Worm (Caenorhabditis elegans) whole organism, L4 larva: ENCODE results near the gene C09E7.4.
A peak's percentile ranks its signal among the peaks of the same experiment; 100 is the strongest.

ENCODE experiments used
- T20F7.1 ChIP-seq: fragments of 200-800 bp; sonication (Bioruptor generic); optimal IDR thresholded peaks from 2 replicates; lab custom pipeline; 2018; ENCODE audit warnings: mild to moderate bottlenecking, missing genetic modification characterization, missing compliant biosample characterization
- Y48G9A.11 ChIP-seq: fragments of 200-800 bp; sonication (Bioruptor generic); IDR thresholded peaks from 2 replicates; pipeline ENCODE4 v1.3.6; 2022; ENCODE audit warnings: missing genetic modification reagents, missing genetic modification characterization, missing compliant biosample characterization
- Y75B8A.6 ChIP-seq: fragments of 200-800 bp; sonication (Bioruptor generic); IDR thresholded peaks from 2 replicates; pipeline ENCODE4 v1.3.6; 2022; ENCODE audit warnings: missing genetic modification reagents, missing genetic modification characterization, missing compliant biosample characterization
- ZK337.2 ChIP-seq: fragments of 200-800 bp; sonication (Bioruptor generic); IDR thresholded peaks from 2 replicates; pipeline ENCODE4 v1.3.6; 2022; ENCODE audit warnings: missing genetic modification reagents, missing genetic modification characterization, missing compliant biosample characterization
- arid-1 ChIP-seq: fragments of 200-800 bp; sonication (Bioruptor generic); conservative IDR thresholded peaks from 2 replicates; pipeline ENCODE4 v1.3.6; 2022; ENCODE audit warnings: missing genetic modification reagents, missing genetic modification characterization, missing compliant biosample characterization
- ceh-20 ChIP-seq: fragments of 200-800 bp; sonication (Bioruptor generic); IDR thresholded peaks from 2 replicates; pipeline ENCODE4 v1.3.6; 2022; ENCODE audit warnings: missing genetic modification reagents, missing genetic modification characterization, missing compliant biosample characterization
- ctbp-1 ChIP-seq: fragments of 200-800 bp; sonication (Bioruptor generic); IDR thresholded peaks from 2 replicates; pipeline ENCODE4 v1.3.6; 2022; ENCODE audit warnings: missing genetic modification reagents, missing genetic modification characterization, missing compliant biosample characterization
- daf-16 ChIP-seq, 3 experiments: sonication (generic microtip); optimal IDR thresholded peaks; 2 replicates each; lab custom pipeline; 2016 to 2017; ENCODE audit warnings: missing genetic modification characterization in 3 of 3, missing genetic modification reagents in 3 of 3, mild to moderate bottlenecking in 2 of 3, missing compliant biosample characterization in 2 of 3, missing biosample characterization in 1 of 3, moderate library complexity in 1 of 3
- daf-19 ChIP-seq: fragments of 200-800 bp; sonication (Bioruptor generic); conservative IDR thresholded peaks from 2 replicates; pipeline ENCODE4 v1.3.6; 2022; ENCODE audit warnings: missing genetic modification characterization, missing compliant biosample characterization
- dmd-6 ChIP-seq: fragments of 200-800 bp; sonication (Bioruptor generic); IDR thresholded peaks from 2 replicates; pipeline ENCODE4 v1.3.6; 2022; ENCODE audit warnings: missing genetic modification reagents, missing genetic modification characterization, missing compliant biosample characterization
- dmd-8 ChIP-seq: fragments of 200-800 bp; sonication (Bioruptor generic); IDR thresholded peaks from 2 replicates; pipeline ENCODE4 v1.3.6; 2022; ENCODE audit warnings: missing genetic modification characterization, missing compliant biosample characterization
- dmd-9 ChIP-seq: fragments of 200-800 bp; sonication (Bioruptor generic); IDR thresholded peaks from 2 replicates; pipeline ENCODE4 v1.3.6; 2022; ENCODE audit warnings: missing genetic modification reagents, missing genetic modification characterization, missing compliant biosample characterization
- dve-1 ChIP-seq: sonication (generic microtip); optimal IDR thresholded peaks from 2 replicates; lab custom pipeline; 2017; ENCODE audit warnings: antibody characterized with exemption, mild to moderate bottlenecking, missing genetic modification characterization, missing compliant biosample characterization; ENCODE audit not compliant: insufficient read depth
- egl-43 ChIP-seq: fragments of 200-800 bp; sonication (Bioruptor generic); IDR thresholded peaks from 2 replicates; pipeline ENCODE4 v1.3.6; 2022; ENCODE audit warnings: missing genetic modification reagents, missing genetic modification characterization, missing compliant biosample characterization
- hlh-11 ChIP-seq: fragments of 200-800 bp; sonication (Bioruptor generic); optimal IDR thresholded peaks from 2 replicates; lab custom pipeline; 2018; ENCODE audit warnings: mild to moderate bottlenecking, missing genetic modification characterization, missing compliant biosample characterization
- lin-38 ChIP-seq: fragments of 200-800 bp; sonication (Bioruptor generic); IDR thresholded peaks from 2 replicates; pipeline ENCODE4 v1.3.6; 2022; ENCODE audit warnings: missing genetic modification reagents, missing genetic modification characterization, missing compliant biosample characterization
- lsy-2 ChIP-seq, 2 experiments: fragments of 150-350 bp in 1 of 2; sonication (generic microtip) in 1 of 2; optimal IDR thresholded peaks; 2 replicates each; lab custom pipeline; 2014 to 2017; ENCODE audit warnings: missing biosample characterization in 2 of 2, missing genetic modification characterization in 2 of 2
- madf-5 ChIP-seq, 2 experiments: fragments of 200-800 bp; sonication (Bioruptor generic); IDR thresholded peaks; 2 replicates each; pipeline ENCODE4 v1.3.6; 2022; ENCODE audit warnings: missing compliant biosample characterization in 2 of 2, missing genetic modification characterization in 2 of 2
- mdl-1 ChIP-seq, 2 experiments: fragments of 150-350 bp in 1 of 2; sonication (generic microtip) in 1 of 2; optimal IDR thresholded peaks; 2 replicates each; lab custom pipeline; 2014 to 2017; ENCODE audit warnings: missing biosample characterization in 2 of 2, missing genetic modification characterization in 2 of 2
- mdt-29 ChIP-seq: fragments of 200-800 bp; sonication (Bioruptor generic); IDR thresholded peaks from 2 replicates; pipeline ENCODE4 v1.3.6; 2022; ENCODE audit warnings: missing genetic modification reagents, missing genetic modification characterization, missing compliant biosample characterization
- mep-1 ChIP-seq: fragments of 150-350 bp; sonication (generic microtip); optimal IDR thresholded peaks from 3 replicates; lab custom pipeline; 2014; ENCODE audit warnings: missing biosample characterization, missing genetic modification characterization
- mes-2 ChIP-seq: sonication (generic microtip); optimal IDR thresholded peaks from 2 replicates; lab custom pipeline; 2016; ENCODE audit warnings: missing genotype, mild to moderate bottlenecking, missing genetic modification characterization, missing compliant biosample characterization; ENCODE audit not compliant: poor library complexity, severe bottlenecking
- mxl-2 ChIP-seq: fragments of 200-800 bp; sonication (Bioruptor generic); conservative IDR thresholded peaks from 2 replicates; pipeline ENCODE4 v1.3.6; 2022; ENCODE audit warnings: missing genetic modification reagents, missing genetic modification characterization, missing compliant biosample characterization
- mxl-3 ChIP-seq: fragments of 200-800 bp; sonication (Bioruptor generic); optimal IDR thresholded peaks from 2 replicates; lab custom pipeline; 2018; ENCODE audit warnings: mild to moderate bottlenecking, missing genetic modification characterization, missing compliant biosample characterization
- nhr-237 ChIP-seq: sonication (generic microtip); optimal IDR thresholded peaks from 2 replicates; lab custom pipeline; 2017; ENCODE audit warnings: missing biosample characterization, missing genetic modification characterization
- nhr-42 ChIP-seq: fragments of 200-800 bp; sonication (Bioruptor generic); IDR thresholded peaks from 2 replicates; pipeline ENCODE4 v1.3.6; 2022; ENCODE audit warnings: missing genetic modification characterization, missing compliant biosample characterization
- nhr-48 ChIP-seq: sonication (generic microtip); optimal IDR thresholded peaks from 2 replicates; lab custom pipeline; 2016; ENCODE audit warnings: mild to moderate bottlenecking, missing genetic modification characterization, missing compliant biosample characterization
- nhr-77 ChIP-seq: fragments of 150-350 bp; optimal IDR thresholded peaks from 2 replicates; lab custom pipeline; 2014; ENCODE audit warnings: missing biosample characterization, missing genetic modification characterization
- pha-4 ChIP-seq, 2 experiments: fragments of 150-350 bp in 1 of 2; fragments of 200-800 bp in 1 of 2; sonication (Bioruptor generic) in 1 of 2; IDR thresholded peaks in 1 of 2; optimal IDR thresholded peaks in 1 of 2; 2 replicates each; pipeline versions ENCODE4 v1.3.6 to Lab custom; 2014 to 2022; ENCODE audit warnings: missing genetic modification characterization in 2 of 2, missing genetic modification reagents in 2 of 2, missing biosample characterization in 1 of 2, missing compliant biosample characterization in 1 of 2
- rbr-2 ChIP-seq: sonication (generic microtip); optimal IDR thresholded peaks from 2 replicates; lab custom pipeline; 2016; ENCODE audit warnings: missing genotype, missing genetic modification characterization, missing compliant biosample characterization
- saeg-2 ChIP-seq: fragments of 200-800 bp; sonication (Bioruptor generic); IDR thresholded peaks from 2 replicates; pipeline ENCODE4 v1.3.6; 2022; ENCODE audit warnings: missing genetic modification reagents, missing genetic modification characterization, missing compliant biosample characterization
- set-16 ChIP-seq: fragments of 200-800 bp; sonication (Bioruptor generic); IDR thresholded peaks from 2 replicates; pipeline ENCODE4 v1.3.6; 2022; ENCODE audit warnings: missing genetic modification reagents, missing genetic modification characterization, missing compliant biosample characterization
- skn-1 ChIP-seq: fragments of 150-350 bp; optimal IDR thresholded peaks from 2 replicates; lab custom pipeline; 2014; ENCODE audit warnings: missing biosample characterization, missing genetic modification characterization
- tra-1 ChIP-seq: fragments of 200-800 bp; sonication (Bioruptor generic); IDR thresholded peaks from 2 replicates; pipeline ENCODE4 v1.3.6; 2022; ENCODE audit warnings: missing genetic modification reagents, missing genetic modification characterization, missing compliant biosample characterization
- unc-130 ChIP-seq: sonication (generic microtip); optimal IDR thresholded peaks from 2 replicates; lab custom pipeline; 2016; ENCODE audit warnings: missing genetic modification reagents, missing genetic modification characterization, missing compliant biosample characterization
- unc-62 ChIP-seq, 3 experiments: fragments of 150-350 bp in 1 of 3; sonication (generic microtip); optimal IDR thresholded peaks in 2 of 3; peaks in 1 of 3; 1 replicate in 1 of 3; 2 replicates in 2 of 3; lab custom pipeline; 2014 to 2017; ENCODE audit warnings: missing biosample characterization in 3 of 3, missing genetic modification characterization in 3 of 3, missing genetic modification reagents in 3 of 3, missing genotype in 1 of 3
- vab-7 ChIP-seq: fragments of 200-800 bp; sonication (Bioruptor generic); IDR thresholded peaks from 2 replicates; pipeline ENCODE4 v1.3.6; 2022; ENCODE audit warnings: missing genetic modification reagents, missing genetic modification characterization, missing compliant biosample characterization
- zfp-2 ChIP-seq: sonication (generic microtip); optimal IDR thresholded peaks from 2 replicates; lab custom pipeline; 2016; ENCODE audit warnings: mild to moderate bottlenecking, missing genetic modification characterization, missing compliant biosample characterization
- zfp-3 ChIP-seq: fragments of 200-800 bp; sonication (Bioruptor generic); conservative IDR thresholded peaks from 2 replicates; pipeline ENCODE4 v1.3.6; 2022; ENCODE audit warnings: missing genetic modification reagents, missing genetic modification characterization, missing compliant biosample characterization

The C09E7.4 gene

DNA sequence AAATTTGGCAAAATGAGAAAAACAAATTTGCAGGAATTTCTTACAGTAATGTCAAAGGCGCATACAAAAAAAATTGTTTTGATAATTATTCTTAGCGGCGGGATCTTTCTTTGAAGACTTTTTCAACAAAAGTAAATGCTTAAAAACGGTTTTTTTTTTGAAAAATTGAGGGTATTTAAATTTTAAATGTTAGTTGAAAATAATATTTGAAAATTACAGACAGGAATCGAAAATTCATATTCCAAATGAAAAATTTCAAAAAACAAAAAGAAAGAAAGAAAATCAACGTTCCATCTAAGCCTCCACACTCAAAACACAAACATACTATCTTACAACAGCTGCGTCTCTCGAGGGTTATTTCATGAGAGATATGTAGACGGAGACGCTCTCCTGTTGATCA is 40.4 kb upstream of the C09E7.4 start:
- TF ChIP-seq unc-62 (GFP tag; optimal IDR thresholded peaks at IDR 0.05 in 1 of 2; lab: Kevin White, UChicago) (peak in 1 of 2 experiments; percentile 55), unc-62 (tag; optimal IDR thresholded peaks at IDR 0.05; lab: Kevin White, UChicago) (no peak), lsy-2 (tag; optimal IDR thresholded peaks at IDR 0.05; lab: Kevin White, UChicago) (no peak)
- TF ChIP-seq, all 104 proteins: peak for 1

DNA sequence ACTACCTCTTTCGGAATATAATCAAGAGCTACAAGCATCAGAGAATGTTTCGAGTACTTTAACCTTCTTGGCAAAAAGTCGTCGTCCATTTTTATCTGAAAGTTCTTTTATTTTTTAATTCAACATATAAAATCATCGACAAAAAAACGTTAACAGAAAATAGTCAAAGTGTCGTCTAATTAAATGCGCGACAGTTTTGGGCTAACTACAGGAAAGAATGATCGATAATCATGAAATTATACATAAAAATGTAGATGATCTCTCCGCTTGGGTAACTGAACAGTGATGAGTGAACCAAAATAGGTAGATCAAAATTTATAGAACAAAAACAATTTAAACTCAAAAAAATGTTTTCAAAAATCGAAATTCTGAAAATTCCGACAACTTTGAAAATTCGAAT is 21.7 kb upstream of the C09E7.4 start, which contains the start of gene C09E7.8:
Gene C09E7.8 (minus strand): TSS at position 101 of the 400 bp plus-strand sequence.
- TF ChIP-seq zfp-2 (tag; lab: Kevin White, UChicago) = no peak
- no peak for TF ChIP-seq mdl-1 (tag; optimal IDR thresholded peaks at IDR 0.05; lab: Kevin White, UChicago)
- TF ChIP-seq mdt-29 (GFP tag; lab: Robert Waterston, UW) = no peak
- TF ChIP-seq skn-1 (tag; lab: Kevin White, UChicago) = no peak
- no peak for TF ChIP-seq pha-4 (GFP tag; IDR thresholded peaks at IDR 0.05; lab: Robert Waterston, UW)
- no peak for TF ChIP-seq pha-4 (tag; optimal IDR thresholded peaks at IDR 0.05; lab: Kevin White, UChicago)
- no peak for TF ChIP-seq lsy-2 (tag; optimal IDR thresholded peaks at IDR 0.05; lab: Kevin White, UChicago)
- no peak for TF ChIP-seq dve-1
- no peak for TF ChIP-seq nhr-237 (tag; lab: Kevin White, UChicago)
- no peak for TF ChIP-seq arid-1 (GFP tag; lab: Robert Waterston, UW)
- TF ChIP-seq dmd-8 (GFP tag; lab: Robert Waterston, UW) = no peak
- TF ChIP-seq hlh-11 (tag; lab: Kevin White, UChicago) = no peak
- TF ChIP-seq set-16 (GFP tag; lab: Robert Waterston, UW) = no peak

DNA sequence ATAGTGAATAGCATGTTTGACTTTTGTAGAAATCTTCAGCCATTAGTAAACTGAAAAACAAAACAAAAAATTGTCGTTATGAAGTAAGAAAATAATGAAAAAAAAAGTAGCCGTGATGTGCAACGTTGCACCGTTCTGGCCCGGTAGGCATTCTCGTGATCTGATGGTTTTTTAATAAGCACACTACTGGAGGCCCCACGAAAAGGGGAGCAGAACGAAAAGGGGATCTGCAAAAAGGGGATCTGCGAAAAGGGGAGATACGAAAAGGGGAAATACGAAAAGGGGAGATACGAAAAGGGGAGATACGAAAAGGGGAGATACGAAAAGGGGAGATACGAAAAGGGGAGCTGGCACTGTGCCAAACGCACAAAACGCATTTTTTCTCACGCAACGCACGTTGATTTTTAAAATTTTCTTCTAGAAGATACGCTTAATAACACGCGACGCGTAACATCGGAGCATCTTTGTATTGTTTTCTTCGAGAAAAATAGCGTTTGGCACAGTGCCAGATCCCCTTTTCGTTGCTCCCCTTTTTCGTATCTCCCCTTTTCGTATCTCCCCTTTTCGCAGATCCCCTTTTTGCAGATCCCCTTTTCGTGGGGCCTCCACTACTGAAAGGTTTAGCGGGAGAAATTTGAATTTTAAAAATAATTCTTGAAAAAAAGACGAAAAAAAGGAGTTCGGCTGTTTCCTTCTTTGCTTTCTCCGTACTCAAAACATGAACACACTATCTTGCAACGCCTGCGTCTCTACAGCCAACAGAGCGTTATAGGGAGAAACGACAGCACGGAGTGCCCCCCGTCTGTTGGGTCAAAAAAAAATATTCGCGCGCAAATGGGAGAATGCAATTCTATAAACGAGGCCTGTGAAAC is 14.6 kb upstream of the C09E7.4 start, which contains the start of gene C09E7.7:
Gene C09E7.7 (minus strand): TSS at position 57 of the 872 bp plus-strand sequence.
- TF ChIP-seq daf-16 (GFP tag; optimal IDR thresholded peaks at IDR 0.05; lab: Kevin White, UChicago) = peak in 1 of 2 experiments; percentile 25
- peak; percentile 37 for TF ChIP-seq daf-16 (tag; optimal IDR thresholded peaks at IDR 0.05; lab: Kevin White, UChicago)
- TF ChIP-seq pha-4 (GFP tag; IDR thresholded peaks at IDR 0.05; lab: Robert Waterston, UW) = peak; percentile 55; the same call in 1 of the 2 replicates
- TF ChIP-seq pha-4 (tag; optimal IDR thresholded peaks at IDR 0.05; lab: Kevin White, UChicago) = peak; percentile 22
- TF ChIP-seq Y48G9A.11 (GFP tag; lab: Robert Waterston, UW) = 0 out of 2 replicates have a peak, but pooled peaks have one; percentile 14
- peak; percentile 55; the same call in 1 of the 2 replicates for TF ChIP-seq tra-1
- TF ChIP-seq lsy-2 (tag; optimal IDR thresholded peaks at IDR 0.05; lab: Kevin White, UChicago) = peak; percentile 39 to 43
- TF ChIP-seq arid-1 (GFP tag; lab: Robert Waterston, UW) = peak; percentile 55; the same call in 1 of the 2 replicates
- TF ChIP-seq egl-43 = peak; percentile 66
- TF ChIP-seq mxl-2 (GFP tag; lab: Robert Waterston, UW) = peak; percentile 15; the same call in 1 of the 2 replicates
- TF ChIP-seq mxl-3 (GFP tag; lab: Kevin White, UChicago) = peak; percentile 35
- TF ChIP-seq zfp-3 (GFP tag; lab: Robert Waterston, UW) = peak; percentile 42; the same call in 1 of the 2 replicates
- TF ChIP-seq mep-1 (tag; lab: Kevin White, UChicago) = peak; percentile 77
- TF ChIP-seq ceh-20 (GFP tag; lab: Robert Waterston, UW) = peak; percentile 65; the same call in 1 of the 2 replicates
- TF ChIP-seq vab-7 (GFP tag; lab: Robert Waterston, UW) = peak; percentile 68
- TF ChIP-seq mes-2 (tag; lab: Kevin White, UChicago) = peak; percentile 84
- TF ChIP-seq mdl-1 (tag; optimal IDR thresholded peaks at IDR 0.05; lab: Kevin White, UChicago) = peak in 1 of 2 experiments; percentile 38
- peak; percentile 79 for TF ChIP-seq ZK337.2
- TF ChIP-seq nhr-48 (tag; lab: Kevin White, UChicago) = peak; percentile 56
- TF ChIP-seq nhr-77 (tag; lab: Kevin White, UChicago) = peak; percentile 30
- peak; percentile 49 for TF ChIP-seq unc-130 (GFP tag; lab: Kevin White, UChicago)
- 0 out of 2 replicates have a peak, but pooled peaks have one; percentile 14 for TF ChIP-seq Y75B8A.6 (GFP tag; lab: Robert Waterston, UW)
- peak; percentile 62 for TF ChIP-seq dmd-6 (GFP tag; lab: Robert Waterston, UW)
- TF ChIP-seq dve-1 = peak; percentile 7
- peak; percentile 76 for TF ChIP-seq lin-38 (GFP tag; lab: Robert Waterston, UW)
- peak; percentile 57 for TF ChIP-seq T20F7.1
- 0 out of 2 replicates have a peak, but pooled peaks have one; percentile 28 for TF ChIP-seq daf-19
- TF ChIP-seq dmd-9 (GFP tag; lab: Robert Waterston, UW) = peak; percentile 49; the same call in 1 of the 2 replicates
- TF ChIP-seq ctbp-1 (GFP tag; lab: Robert Waterston, UW) = peak; percentile 71; the same call in 1 of the 2 replicates
- peak; percentile 61 for TF ChIP-seq rbr-2
- TF ChIP-seq zfp-2 (tag; lab: Kevin White, UChicago) = peak; percentile 10
- 0 out of 2 replicates have a peak, but pooled peaks have one; percentile 26 for TF ChIP-seq saeg-2 (GFP tag; lab: Robert Waterston, UW)
- TF ChIP-seq nhr-42 = peak; percentile 85
- 0 out of 4 replicates have a peak, but pooled peaks have one; percentile 6 to 10 for TF ChIP-seq madf-5 (GFP tag; IDR thresholded peaks at IDR 0.05; lab: Robert Waterston, UW)
